Worm (Caenorhabditis elegans) whole organism, young adult: ENCODE measurements around the gene srx-68.
A peak's percentile ranks its signal among the peaks of the same experiment; 100 is the strongest.

ENCODE experiments used
- F10E7.11 ChIP-seq: sonication (generic microtip); optimal IDR thresholded peaks from 2 replicates; lab custom pipeline; 2017; ENCODE audit warnings: mild to moderate bottlenecking, missing genetic modification characterization, moderate library complexity, missing compliant biosample characterization
- F39B2.1 ChIP-seq: fragments of 200-800 bp; sonication (Bioruptor generic); IDR thresholded peaks from 2 replicates; pipeline ENCODE4 v1.3.6; 2022; ENCODE audit warnings: missing genetic modification reagents, missing genetic modification characterization, missing compliant biosample characterization
- F52B5.7 ChIP-seq: sonication (generic microtip); optimal IDR thresholded peaks from 2 replicates; lab custom pipeline; 2016; ENCODE audit warnings: mild to moderate bottlenecking, missing genetic modification characterization, missing compliant biosample characterization
- K11D2.4 ChIP-seq: fragments of 200-800 bp; sonication (Bioruptor generic); IDR thresholded peaks from 2 replicates; pipeline ENCODE4 v1.3.6; 2022; ENCODE audit warnings: missing genetic modification reagents, missing genetic modification characterization, missing compliant biosample characterization
- K12H6.12 ChIP-seq: fragments of 200-800 bp; sonication (Bioruptor generic); optimal IDR thresholded peaks from 2 replicates; lab custom pipeline; 2018; ENCODE audit warnings: mild to moderate bottlenecking, missing genetic modification characterization, missing compliant biosample characterization
- Y53F4B.3 ChIP-seq: fragments of 200-800 bp; sonication (Bioruptor generic); IDR thresholded peaks from 2 replicates; pipeline ENCODE4 v1.3.6; 2022; ENCODE audit warnings: missing genetic modification reagents, missing genetic modification characterization, missing compliant biosample characterization
- Y79H2A.3 ChIP-seq: fragments of 200-800 bp; sonication (Bioruptor generic); conservative IDR thresholded peaks from 2 replicates; pipeline ENCODE4 v1.3.6; 2022; ENCODE audit warnings: missing genetic modification reagents, missing genetic modification characterization, missing compliant biosample characterization
- ama-1 ChIP-seq, 3 experiments: fragments of 150-350 bp in 1 of 3; sonication (generic microtip) in 2 of 3; optimal IDR thresholded peaks; 2 replicates each; lab custom pipeline; 2014 to 2018; ENCODE audit warnings: missing biosample characterization in 2 of 3, missing genetic modification characterization in 2 of 3, missing genetic modification reagents in 2 of 3
- aptf-2 ChIP-seq: fragments of 200-800 bp; sonication (Bioruptor generic); conservative IDR thresholded peaks from 2 replicates; pipeline ENCODE4 v1.3.6; 2022; ENCODE audit warnings: missing genetic modification reagents, missing genetic modification characterization, missing compliant biosample characterization
- atf-7 ChIP-seq: sonication (generic microtip); optimal IDR thresholded peaks from 2 replicates; lab custom pipeline; 2017; ENCODE audit warnings: mild to moderate bottlenecking, missing genetic modification characterization, missing compliant biosample characterization
- attf-5 ChIP-seq: fragments of 200-800 bp; sonication (Bioruptor generic); optimal IDR thresholded peaks from 2 replicates; lab custom pipeline; 2018; ENCODE audit warnings: mild to moderate bottlenecking, missing genetic modification characterization, missing compliant biosample characterization
- attf-6 ChIP-seq: fragments of 200-800 bp; sonication (Bioruptor generic); IDR thresholded peaks from 2 replicates; pipeline ENCODE4 v1.3.6; 2022; ENCODE audit warnings: missing genetic modification reagents, missing genetic modification characterization, missing compliant biosample characterization
- ccch-3 ChIP-seq: fragments of 200-800 bp; sonication (Bioruptor generic); optimal IDR thresholded peaks from 2 replicates; lab custom pipeline; 2018; ENCODE audit warnings: mild to moderate bottlenecking, missing genetic modification characterization, missing compliant biosample characterization
- cebp-1 ChIP-seq, 2 experiments: fragments of 200-800 bp in 1 of 2; sonication (Bioruptor generic) in 1 of 2; sonication (generic microtip) in 1 of 2; IDR thresholded peaks in 1 of 2; optimal IDR thresholded peaks in 1 of 2; 2 replicates each; pipeline versions ENCODE4 v1.3.6 to Lab custom; 2017 to 2022; ENCODE audit warnings: missing compliant biosample characterization in 2 of 2, missing genetic modification characterization in 2 of 2, mild to moderate bottlenecking in 1 of 2, missing genetic modification reagents in 1 of 2, moderate library complexity in 1 of 2
- dox-1 ChIP-seq: fragments of 200-800 bp; sonication (Bioruptor generic); IDR thresholded peaks from 2 replicates; pipeline ENCODE4 v1.3.6; 2022; ENCODE audit warnings: missing genetic modification reagents, missing genetic modification characterization, missing compliant biosample characterization
- ekl-4 ChIP-seq: fragments of 200-800 bp; sonication (Bioruptor generic); IDR thresholded peaks from 2 replicates; pipeline ENCODE4 v1.3.6; 2022; ENCODE audit warnings: missing genetic modification reagents, missing genetic modification characterization, missing compliant biosample characterization
- ets-4 ChIP-seq: fragments of 200-800 bp; sonication (Bioruptor generic); optimal IDR thresholded peaks from 2 replicates; lab custom pipeline; 2018; ENCODE audit warnings: mild to moderate bottlenecking, missing genetic modification characterization, missing compliant biosample characterization
- gei-17 ChIP-seq: fragments of 200-800 bp; sonication (Bioruptor generic); optimal IDR thresholded peaks from 2 replicates; lab custom pipeline; 2018; ENCODE audit warnings: mild to moderate bottlenecking, missing genetic modification characterization, missing compliant biosample characterization
- hmg-20 ChIP-seq: fragments of 200-800 bp; sonication (Bioruptor generic); IDR thresholded peaks from 2 replicates; pipeline ENCODE4 v1.3.6; 2022; ENCODE audit warnings: missing genetic modification reagents, missing genetic modification characterization, missing compliant biosample characterization
- hsf-1 ChIP-seq: fragments of 200-800 bp; sonication (Bioruptor generic); IDR thresholded peaks from 2 replicates; pipeline ENCODE4 v1.3.6; 2022; ENCODE audit warnings: missing genetic modification reagents, missing genetic modification characterization, missing compliant biosample characterization
- let-526 ChIP-seq: fragments of 200-800 bp; sonication (Bioruptor generic); IDR thresholded peaks from 2 replicates; pipeline ENCODE4 v1.3.6; 2022; ENCODE audit warnings: missing genetic modification reagents, missing genetic modification characterization, missing compliant biosample characterization
- lin-26 ChIP-seq: fragments of 200-800 bp; sonication (Bioruptor generic); IDR thresholded peaks from 2 replicates; pipeline ENCODE4 v1.3.6; 2022; ENCODE audit warnings: missing genetic modification reagents, missing genetic modification characterization, missing compliant biosample characterization
- lir-1 ChIP-seq: fragments of 200-800 bp; sonication (Bioruptor generic); conservative IDR thresholded peaks from 2 replicates; pipeline ENCODE4 v1.3.6; 2022; ENCODE audit warnings: missing genetic modification reagents, missing genetic modification characterization, missing compliant biosample characterization
- lsy-27 ChIP-seq: sonication (generic microtip); optimal IDR thresholded peaks from 2 replicates; lab custom pipeline; 2017; ENCODE audit warnings: missing genetic modification characterization, mild to moderate bottlenecking, missing compliant biosample characterization, antibody characterized with exemption, missing genotype, borderline replicate concordance; ENCODE audit not compliant: insufficient read depth
- madf-10 ChIP-seq: sonication (generic microtip); optimal IDR thresholded peaks from 2 replicates; lab custom pipeline; 2016; ENCODE audit warnings: mild to moderate bottlenecking, missing genetic modification characterization, missing compliant biosample characterization
- nhr-120 ChIP-seq: fragments of 200-800 bp; sonication (Bioruptor generic); IDR thresholded peaks from 2 replicates; pipeline ENCODE4 v1.3.6; 2022; ENCODE audit warnings: missing genetic modification characterization, missing compliant biosample characterization
- nhr-80 ChIP-seq: sonication (generic microtip); optimal IDR thresholded peaks from 2 replicates; lab custom pipeline; 2016; ENCODE audit warnings: missing genetic modification characterization, missing compliant biosample characterization
- pha-4 ChIP-seq: fragments of 150-350 bp; sonication (generic microtip); optimal IDR thresholded peaks from 2 replicates; lab custom pipeline; 2014; ENCODE audit warnings: missing biosample characterization, missing genetic modification reagents, missing genetic modification characterization
- repo-1 ChIP-seq: sonication (generic microtip); optimal IDR thresholded peaks from 2 replicates; lab custom pipeline; 2017; ENCODE audit warnings: mild to moderate bottlenecking, missing genetic modification characterization, missing compliant biosample characterization
- snpc-3.4 ChIP-seq: sonication (generic microtip); optimal IDR thresholded peaks from 2 replicates; lab custom pipeline; 2017; ENCODE audit warnings: missing genetic modification characterization, mild to moderate bottlenecking, missing compliant biosample characterization, antibody characterized with exemption, moderate library complexity, missing genotype, missing genetic modification reagents
- tbx-9 ChIP-seq: sonication (generic microtip); optimal IDR thresholded peaks from 2 replicates; lab custom pipeline; 2016; ENCODE audit warnings: borderline replicate concordance, missing genetic modification characterization, inconsistent platforms, missing compliant biosample characterization
- xnd-1 ChIP-seq: sonication (generic microtip); optimal IDR thresholded peaks from 2 replicates; lab custom pipeline; 2016; ENCODE audit warnings: missing genotype, missing genetic modification reagents, missing genetic modification characterization, missing compliant biosample characterization
- zim-3 ChIP-seq: sonication (generic microtip); optimal IDR thresholded peaks from 2 replicates; lab custom pipeline; 2017; ENCODE audit warnings: mild to moderate bottlenecking, missing genetic modification characterization, moderate library complexity, missing compliant biosample characterization
- ztf-26 ChIP-seq: sonication (generic microtip); optimal IDR thresholded peaks from 2 replicates; lab custom pipeline; 2017; ENCODE audit warnings: missing genetic modification characterization, missing compliant biosample characterization

srx-68 gene

DNA sequence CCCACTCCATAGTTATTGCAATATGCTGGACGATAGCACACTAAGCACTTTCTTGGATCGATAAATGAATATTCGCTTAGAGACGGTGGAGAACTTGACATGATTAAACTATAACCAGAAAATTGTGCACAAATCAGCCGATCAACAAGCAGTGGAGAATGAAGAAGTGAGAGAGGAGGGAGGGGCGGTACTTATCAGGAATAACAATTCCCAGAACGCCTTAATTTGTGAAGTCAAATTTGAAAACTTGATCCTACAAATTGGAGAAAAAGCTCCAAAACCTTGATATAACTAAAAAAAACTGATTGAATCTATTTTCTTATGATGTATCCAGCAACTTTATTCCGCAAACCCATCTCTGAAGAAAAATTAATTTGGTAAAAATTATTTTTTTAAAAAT, 34.3 kb upstream of the srx-68 start, which contains the start of gene nhr-159:
Gene nhr-159, minus strand, starts transcription at position 101 of the 400 bp plus-strand sequence.
- no peak for TF ChIP-seq gei-17 (GFP tag; lab: Kevin White, UChicago)
- TF ChIP-seq cebp-1 (GFP tag; IDR thresholded peaks at IDR 0.05; lab: Robert Waterston, UW): no peak
- no peak for TF ChIP-seq cebp-1 (tag; optimal IDR thresholded peaks at IDR 0.05; lab: Kevin White, UChicago)
- TF ChIP-seq ekl-4: no peak
- no peak for TF ChIP-seq ztf-26 (tag; lab: Kevin White, UChicago)
- no peak for TF ChIP-seq ama-1 (optimal IDR thresholded peaks at IDR 0.05; lab: Kevin White, UChicago)
- no peak for TF ChIP-seq ama-1 (GFP tag; optimal IDR thresholded peaks at IDR 0.05; lab: Kevin White, UChicago)
- TF ChIP-seq Y53F4B.3: no peak
- TF ChIP-seq tbx-9: no peak
- TF ChIP-seq K11D2.4 (GFP tag; lab: Robert Waterston, UW): no peak
- no peak for TF ChIP-seq attf-6
- no peak for TF ChIP-seq Y79H2A.3 (GFP tag; lab: Robert Waterston, UW)
- TF ChIP-seq hmg-20 (GFP tag; lab: Robert Waterston, UW): no peak
- TF ChIP-seq aptf-2: no peak

DNA sequence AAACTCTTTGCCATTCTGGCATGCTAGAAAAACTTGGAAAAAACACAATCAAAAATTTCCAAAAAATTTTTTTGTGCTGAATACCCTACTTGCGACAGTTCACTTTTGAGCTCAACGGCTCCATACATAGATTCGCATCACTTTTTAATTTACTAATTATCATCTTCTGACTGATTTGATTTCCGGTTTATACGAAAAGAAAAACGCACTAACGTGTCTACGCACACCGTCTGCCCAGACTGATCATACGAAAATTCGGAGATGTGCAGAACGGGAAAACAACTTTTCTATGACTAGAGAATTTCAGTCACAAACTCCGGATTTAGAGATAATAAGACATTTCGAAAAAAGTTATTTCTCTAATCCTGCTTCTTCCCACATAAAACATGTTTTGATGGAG, 28.0 kb upstream of the srx-68 start:
- TF ChIP-seq hsf-1 (GFP tag; lab: Robert Waterston, UW) (no peak), madf-10 (tag; lab: Kevin White, UChicago) (no peak), let-526 (GFP tag; lab: Robert Waterston, UW) (no peak), F52B5.7 (no peak), ccch-3 (no peak), Y79H2A.3 (GFP tag; lab: Robert Waterston, UW) (no peak), snpc-3.4 (tag; lab: Kevin White, UChicago) (no peak), ets-4 (no peak), dox-1 (GFP tag; lab: Robert Waterston, UW) (no peak)
- TF ChIP-seq, all 124 proteins: peak for 0

DNA sequence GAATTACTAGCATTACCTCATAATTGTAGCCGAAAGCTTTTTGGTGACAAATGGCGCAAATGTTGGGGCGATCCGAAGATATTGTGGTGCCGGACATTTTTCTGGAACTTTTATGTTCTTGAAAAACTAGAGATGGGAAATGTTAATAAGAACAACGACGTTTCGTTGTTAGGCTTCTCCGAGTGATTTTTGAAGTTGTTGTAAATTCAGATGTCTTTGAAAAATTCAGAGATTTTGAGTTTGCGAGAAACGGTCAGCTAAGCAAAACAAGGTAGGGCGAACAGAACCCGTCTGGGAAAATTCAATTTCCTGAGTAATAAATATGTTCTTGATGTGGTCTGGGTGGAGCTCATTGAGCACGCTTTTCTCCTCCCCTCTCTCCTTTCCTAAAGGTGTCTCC, 26.5 kb upstream of the srx-68 start, which contains the start of gene nhr-124:
Gene nhr-124, minus strand, starts transcription at position 101 of the 400 bp plus-strand sequence.
- TF ChIP-seq atf-7 (tag; lab: Kevin White, UChicago): no peak

DNA sequence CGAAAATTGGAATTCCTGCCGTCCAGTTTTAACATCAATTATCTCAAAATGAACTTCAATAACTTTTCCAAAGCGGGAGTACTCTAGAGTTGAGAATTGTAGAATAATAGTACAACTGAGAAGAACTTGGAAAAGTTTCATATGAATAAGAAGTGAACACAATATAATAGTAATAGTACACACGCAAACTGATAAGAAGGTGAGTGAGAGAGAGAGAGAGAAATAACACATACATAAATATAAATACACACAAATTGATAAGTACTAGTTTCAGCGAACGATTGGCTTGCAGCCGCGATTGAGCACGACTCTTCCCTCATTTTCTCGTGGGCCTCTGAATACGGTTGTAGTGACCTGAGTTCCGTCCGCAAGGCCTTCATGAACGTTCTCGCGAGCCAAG, 23.5 kb upstream of the srx-68 start, which contains the start of gene C17E7.13:
Gene C17E7.13, minus strand, starts transcription at position 176 of the 400 bp plus-strand sequence.
- TF ChIP-seq nhr-80: peak; percentile 8
- TF ChIP-seq pha-4 (tag; lab: Kevin White, UChicago): no peak
- TF ChIP-seq K12H6.12 (tag; lab: Kevin White, UChicago): no peak

DNA sequence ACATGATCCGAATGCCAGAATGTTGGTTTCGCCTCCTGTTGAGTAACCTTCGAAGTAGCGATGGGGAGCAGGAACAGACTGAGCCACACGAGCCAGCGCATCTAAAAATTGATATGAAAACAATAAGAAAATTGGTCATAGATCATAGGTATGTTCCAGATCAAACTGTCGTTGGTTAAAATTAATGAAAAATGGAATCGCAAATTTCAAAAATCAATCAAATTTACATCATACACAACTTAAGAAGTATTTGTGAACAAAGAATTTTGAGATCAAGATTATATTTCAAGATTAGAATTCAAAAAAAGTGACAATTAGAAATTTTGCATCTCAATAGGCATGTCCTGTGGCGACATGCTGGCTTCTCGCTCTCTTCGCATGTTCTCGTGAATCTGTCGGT, 21.8 kb upstream of the srx-68 start, which contains the start of gene C17E7.9:
Gene C17E7.9, minus strand, starts transcription at position 101 of the 400 bp plus-strand sequence.
- TF ChIP-seq lir-1 (GFP tag; lab: Robert Waterston, UW) (no peak), lin-26 (no peak), attf-5 (GFP tag; lab: Kevin White, UChicago) (no peak), nhr-120 (GFP tag; lab: Robert Waterston, UW) (no peak), F10E7.11 (tag; lab: Kevin White, UChicago) (no peak), zim-3 (tag; lab: Kevin White, UChicago) (no peak), xnd-1 (tag; lab: Kevin White, UChicago) (no peak), F39B2.1 (no peak), dox-1 (GFP tag; lab: Robert Waterston, UW) (no peak), lsy-27 (no peak), repo-1 (no peak)
